Worm (Caenorhabditis elegans) whole organism, L4/young adult: ENCODE results near the gene nlp-76.

Experiments used
- W03F9.2 ChIP-seq: fragments of 150-350 bp; optimal IDR thresholded peaks from 2 replicates; lab custom pipeline; 2014; ENCODE audit warnings: missing biosample characterization, missing genetic modification characterization
- dao-5 ChIP-seq: sonication (generic microtip); optimal IDR thresholded peaks from 2 replicates; lab custom pipeline; 2016; ENCODE audit warnings: missing genotype, missing genetic modification characterization, moderate library complexity, missing compliant biosample characterization
- him-1 ChIP-seq: sonication (generic microtip); optimal IDR thresholded peaks from 2 replicates; lab custom pipeline; 2016; ENCODE audit warnings: missing genotype, missing genetic modification reagents, missing genetic modification characterization, missing compliant biosample characterization

ce11 chrX:12630005-12630404 is 33.7 kb downstream of the nlp-76 start:
- TF ChIP-seq him-1 (tag; lab: Kevin White, UChicago) (no peak), W03F9.2 (tag; lab: Kevin White, UChicago) (no peak), dao-5 (no peak)
